Worm (Caenorhabditis elegans) whole organism, young adult: ENCODE results near the gene nspd-9.

Source experiments
- B0035.1 ChIP-seq: sonication (generic microtip); optimal IDR thresholded peaks from 2 replicates; lab custom pipeline; 2016; ENCODE audit warnings: missing genetic modification characterization, mild to moderate bottlenecking, missing compliant biosample characterization, missing genotype, missing genetic modification reagents
- C06A6.2 ChIP-seq: fragments of 200-800 bp; sonication (Bioruptor generic); conservative IDR thresholded peaks from 2 replicates; pipeline ENCODE4 v1.3.6; 2022; ENCODE audit warnings: missing genetic modification characterization, missing compliant biosample characterization
- C17E4.6 ChIP-seq: fragments of 200-800 bp; sonication (Bioruptor generic); IDR thresholded peaks from 2 replicates; pipeline ENCODE4 v1.3.6; 2022; ENCODE audit warnings: missing genetic modification reagents, missing genetic modification characterization, missing compliant biosample characterization
- F10E7.11 ChIP-seq: sonication (generic microtip); optimal IDR thresholded peaks from 2 replicates; lab custom pipeline; 2017; ENCODE audit warnings: mild to moderate bottlenecking, missing genetic modification characterization, moderate library complexity, missing compliant biosample characterization
- F23B12.7 ChIP-seq: sonication (generic microtip); optimal IDR thresholded peaks from 2 replicates; lab custom pipeline; 2017; ENCODE audit warnings: missing genetic modification characterization, mild to moderate bottlenecking, missing compliant biosample characterization, antibody characterized with exemption, moderate library complexity; ENCODE audit not compliant: insufficient read depth
- K12H6.12 ChIP-seq: fragments of 200-800 bp; sonication (Bioruptor generic); optimal IDR thresholded peaks from 2 replicates; lab custom pipeline; 2018; ENCODE audit warnings: mild to moderate bottlenecking, missing genetic modification characterization, missing compliant biosample characterization
- Y53G8AR.9 ChIP-seq: fragments of 200-800 bp; sonication (Bioruptor generic); conservative IDR thresholded peaks from 2 replicates; pipeline ENCODE4 v1.3.6; 2022; ENCODE audit warnings: missing genetic modification reagents, missing genetic modification characterization, missing compliant biosample characterization
- Y67H2A.10 ChIP-seq: fragments of 200-800 bp; sonication (Bioruptor generic); conservative IDR thresholded peaks from 2 replicates; pipeline ENCODE4 v1.3.6; 2022; ENCODE audit warnings: missing genetic modification reagents, missing genetic modification characterization, missing compliant biosample characterization
- Y95B8A.8 ChIP-seq: fragments of 200-800 bp; sonication (Bioruptor generic); IDR thresholded peaks from 2 replicates; pipeline ENCODE4 v1.3.6; 2022; ENCODE audit warnings: missing genetic modification reagents, missing genetic modification characterization, missing compliant biosample characterization
- akir-1 ChIP-seq: fragments of 200-800 bp; sonication (Bioruptor generic); optimal IDR thresholded peaks from 2 replicates; lab custom pipeline; 2018; ENCODE audit warnings: mild to moderate bottlenecking, missing genetic modification characterization, moderate library complexity, missing compliant biosample characterization
- ama-1 ChIP-seq, 3 experiments: fragments of 150-350 bp in 1 of 3; sonication (generic microtip) in 2 of 3; optimal IDR thresholded peaks; 2 replicates each; lab custom pipeline; 2014 to 2018; ENCODE audit warnings: missing biosample characterization in 2 of 3, missing genetic modification characterization in 2 of 3, missing genetic modification reagents in 2 of 3
- athp-1 ChIP-seq: sonication (generic microtip); optimal IDR thresholded peaks from 2 replicates; lab custom pipeline; 2017; ENCODE audit warnings: mild to moderate bottlenecking, missing genetic modification characterization, missing compliant biosample characterization
- bed-1 ChIP-seq: fragments of 200-800 bp; sonication (Bioruptor generic); IDR thresholded peaks from 2 replicates; pipeline ENCODE4 v1.3.6; 2022; ENCODE audit warnings: missing genetic modification reagents, missing genetic modification characterization, missing compliant biosample characterization
- ccch-3 ChIP-seq: fragments of 200-800 bp; sonication (Bioruptor generic); optimal IDR thresholded peaks from 2 replicates; lab custom pipeline; 2018; ENCODE audit warnings: mild to moderate bottlenecking, missing genetic modification characterization, missing compliant biosample characterization
- cebp-1 ChIP-seq, 2 experiments: fragments of 200-800 bp in 1 of 2; sonication (Bioruptor generic) in 1 of 2; sonication (generic microtip) in 1 of 2; IDR thresholded peaks in 1 of 2; optimal IDR thresholded peaks in 1 of 2; 2 replicates each; pipeline versions ENCODE4 v1.3.6 to Lab custom; 2017 to 2022; ENCODE audit warnings: missing compliant biosample characterization in 2 of 2, missing genetic modification characterization in 2 of 2, mild to moderate bottlenecking in 1 of 2, missing genetic modification reagents in 1 of 2, moderate library complexity in 1 of 2
- cebp-2 ChIP-seq: fragments of 200-800 bp; sonication (Bioruptor generic); IDR thresholded peaks from 2 replicates; pipeline ENCODE4 v1.3.6; 2022; ENCODE audit warnings: missing genetic modification characterization, missing compliant biosample characterization
- ceh-100 ChIP-seq: fragments of 200-800 bp; sonication (Bioruptor generic); IDR thresholded peaks from 2 replicates; pipeline ENCODE4 v1.3.6; 2022; ENCODE audit warnings: missing genetic modification reagents, missing genetic modification characterization, missing compliant biosample characterization
- chd-7 ChIP-seq: sonication (generic microtip); optimal IDR thresholded peaks from 2 replicates; lab custom pipeline; 2016; ENCODE audit warnings: mild to moderate bottlenecking, missing genetic modification characterization, moderate library complexity, missing compliant biosample characterization
- dox-1 ChIP-seq: fragments of 200-800 bp; sonication (Bioruptor generic); IDR thresholded peaks from 2 replicates; pipeline ENCODE4 v1.3.6; 2022; ENCODE audit warnings: missing genetic modification reagents, missing genetic modification characterization, missing compliant biosample characterization
- ets-4 ChIP-seq: fragments of 200-800 bp; sonication (Bioruptor generic); optimal IDR thresholded peaks from 2 replicates; lab custom pipeline; 2018; ENCODE audit warnings: mild to moderate bottlenecking, missing genetic modification characterization, missing compliant biosample characterization
- hmg-20 ChIP-seq: fragments of 200-800 bp; sonication (Bioruptor generic); IDR thresholded peaks from 2 replicates; pipeline ENCODE4 v1.3.6; 2022; ENCODE audit warnings: missing genetic modification reagents, missing genetic modification characterization, missing compliant biosample characterization
- hsf-1 ChIP-seq: fragments of 200-800 bp; sonication (Bioruptor generic); IDR thresholded peaks from 2 replicates; pipeline ENCODE4 v1.3.6; 2022; ENCODE audit warnings: missing genetic modification reagents, missing genetic modification characterization, missing compliant biosample characterization
- let-607 ChIP-seq, 2 experiments: fragments of 200-800 bp in 1 of 2; sonication (Bioruptor generic) in 1 of 2; sonication (generic microtip) in 1 of 2; optimal IDR thresholded peaks; 2 replicates each; lab custom pipeline; 2016 to 2018; ENCODE audit warnings: mild to moderate bottlenecking in 2 of 2, missing compliant biosample characterization in 2 of 2, missing genetic modification characterization in 2 of 2, moderate library complexity in 2 of 2, missing genotype in 1 of 2
- lin-26 ChIP-seq: fragments of 200-800 bp; sonication (Bioruptor generic); IDR thresholded peaks from 2 replicates; pipeline ENCODE4 v1.3.6; 2022; ENCODE audit warnings: missing genetic modification reagents, missing genetic modification characterization, missing compliant biosample characterization
- lin-35 ChIP-seq, 3 experiments: fragments of 150-350 bp in 2 of 3; sonication (generic microtip) in 1 of 3; optimal IDR thresholded peaks; 2 replicates each; lab custom pipeline; 2014 to 2018; ENCODE audit warnings: missing biosample characterization in 3 of 3, missing genetic modification characterization in 3 of 3, missing genetic modification reagents in 3 of 3
- lin-40 ChIP-seq: sonication (generic microtip); optimal IDR thresholded peaks from 2 replicates; lab custom pipeline; 2016; ENCODE audit warnings: missing genetic modification characterization, mild to moderate bottlenecking, missing compliant biosample characterization, missing genotype, missing genetic modification reagents
- madf-3 ChIP-seq: fragments of 200-800 bp; sonication (Bioruptor generic); IDR thresholded peaks from 2 replicates; pipeline ENCODE4 v1.3.6; 2022; ENCODE audit warnings: missing genetic modification reagents, missing genetic modification characterization, missing compliant biosample characterization
- mcd-1 ChIP-seq: fragments of 200-800 bp; sonication (Bioruptor generic); IDR thresholded peaks from 2 replicates; pipeline ENCODE4 v1.3.6; 2022; ENCODE audit warnings: missing genetic modification reagents, missing genetic modification characterization, missing compliant biosample characterization
- mel-28 ChIP-seq: sonication (generic microtip); optimal IDR thresholded peaks from 2 replicates; lab custom pipeline; 2016; ENCODE audit warnings: borderline replicate concordance, mild to moderate bottlenecking, missing genetic modification characterization, missing compliant biosample characterization
- nfyb-1 ChIP-seq: fragments of 200-800 bp; sonication (Bioruptor generic); IDR thresholded peaks from 2 replicates; pipeline ENCODE4 v1.3.6; 2022; ENCODE audit warnings: missing genetic modification reagents, missing genetic modification characterization, missing compliant biosample characterization
- nhr-120 ChIP-seq: fragments of 200-800 bp; sonication (Bioruptor generic); IDR thresholded peaks from 2 replicates; pipeline ENCODE4 v1.3.6; 2022; ENCODE audit warnings: missing genetic modification characterization, missing compliant biosample characterization
- nhr-80 ChIP-seq: sonication (generic microtip); optimal IDR thresholded peaks from 2 replicates; lab custom pipeline; 2016; ENCODE audit warnings: missing genetic modification characterization, missing compliant biosample characterization
- pbrm-1 ChIP-seq: fragments of 200-800 bp; sonication (Bioruptor generic); IDR thresholded peaks from 2 replicates; pipeline ENCODE4 v1.3.6; 2022; ENCODE audit warnings: missing genetic modification reagents, missing genetic modification characterization, missing compliant biosample characterization
- pha-4 ChIP-seq: fragments of 150-350 bp; sonication (generic microtip); optimal IDR thresholded peaks from 2 replicates; lab custom pipeline; 2014; ENCODE audit warnings: missing biosample characterization, missing genetic modification reagents, missing genetic modification characterization
- rec-8 ChIP-seq, 2 experiments: sonication (generic microtip); optimal IDR thresholded peaks; 2 replicates each; lab custom pipeline; 2016; ENCODE audit warnings: mild to moderate bottlenecking in 2 of 2, missing genetic modification characterization in 2 of 2, missing genetic modification reagents in 2 of 2, missing genotype in 2 of 2, missing biosample characterization in 1 of 2, missing compliant biosample characterization in 1 of 2, moderate library complexity in 1 of 2
- snpc-1.1 ChIP-seq: sonication (generic microtip); optimal IDR thresholded peaks from 2 replicates; lab custom pipeline; 2017; ENCODE audit warnings: missing genetic modification characterization, mild to moderate bottlenecking, missing compliant biosample characterization, antibody characterized with exemption, moderate library complexity, missing genotype, missing genetic modification reagents; ENCODE audit not compliant: insufficient read depth
- snpc-4 ChIP-seq, 5 experiments: fragments of 150-350 bp in 1 of 5; sonication (generic microtip) in 4 of 5; optimal IDR thresholded peaks; 2 replicates each; lab custom pipeline; 2014 to 2018; ENCODE audit warnings: missing genetic modification characterization in 5 of 5, missing biosample characterization in 3 of 5, antibody characterized with exemption in 2 of 5, mild to moderate bottlenecking in 2 of 5, missing compliant biosample characterization in 2 of 5, missing genotype in 2 of 5, moderate library complexity in 2 of 5, missing genetic modification reagents in 1 of 5
- tbp1 ChIP-seq: fragments of 200-800 bp; sonication (Bioruptor generic); optimal IDR thresholded peaks from 2 replicates; lab custom pipeline; 2018; ENCODE audit warnings: mild to moderate bottlenecking, missing genetic modification characterization, missing compliant biosample characterization
- tlf-1 ChIP-seq: fragments of 200-800 bp; sonication (Bioruptor generic); optimal IDR thresholded peaks from 2 replicates; lab custom pipeline; 2018; ENCODE audit warnings: mild to moderate bottlenecking, missing genetic modification characterization, missing compliant biosample characterization
- ztf-18 ChIP-seq: sonication (generic microtip); optimal IDR thresholded peaks from 2 replicates; lab custom pipeline; 2016; ENCODE audit warnings: missing genotype, mild to moderate bottlenecking, missing genetic modification characterization, missing compliant biosample characterization
- ztf-22 ChIP-seq: fragments of 200-800 bp; sonication (Bioruptor generic); optimal IDR thresholded peaks from 2 replicates; lab custom pipeline; 2018; ENCODE audit warnings: mild to moderate bottlenecking, missing genetic modification characterization, moderate library complexity, missing compliant biosample characterization
- ztf-26 ChIP-seq: sonication (generic microtip); optimal IDR thresholded peaks from 2 replicates; lab custom pipeline; 2017; ENCODE audit warnings: missing genetic modification characterization, missing compliant biosample characterization
- ztf-3 ChIP-seq: fragments of 200-800 bp; sonication (Bioruptor generic); optimal IDR thresholded peaks from 2 replicates; lab custom pipeline; 2018; ENCODE audit warnings: mild to moderate bottlenecking, missing genetic modification characterization, missing compliant biosample characterization

Gene nspd-9

DNA sequence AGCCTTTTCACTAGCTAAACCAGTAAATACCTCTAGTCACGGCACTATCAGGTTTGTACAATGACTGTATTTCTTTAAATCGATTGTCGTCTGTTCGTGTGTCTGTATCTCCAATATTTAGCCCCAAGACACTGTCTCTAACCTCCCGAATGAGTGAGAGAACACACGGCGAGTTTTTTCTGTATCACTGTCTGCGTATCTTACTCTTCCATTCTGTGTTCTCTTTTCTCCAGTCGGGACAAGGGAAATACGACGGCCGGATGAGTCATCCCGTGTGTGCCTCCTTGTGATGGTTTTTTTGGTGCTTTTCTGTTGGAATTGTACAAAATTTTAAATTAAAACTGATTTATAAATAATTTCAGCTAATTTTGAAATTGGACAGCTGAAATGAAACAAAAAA, 34.1 kb downstream of the nspd-9 start (continued):
- 0 out of 2 replicates have a peak, but pooled peaks have one; percentile 8 for TF ChIP-seq lin-26 (GFP tag; lab: Robert Waterston, UW)
- TF ChIP-seq ama-1 (optimal IDR thresholded peaks at IDR 0.05; lab: Kevin White, UChicago) = no peak
- TF ChIP-seq ama-1 (GFP tag; optimal IDR thresholded peaks at IDR 0.05; lab: Kevin White, UChicago) = no peak
- TF ChIP-seq rec-8 (tag; optimal IDR thresholded peaks at IDR 0.05; lab: Kevin White, UChicago) = no peak
- peak; percentile 59 for TF ChIP-seq mcd-1 (GFP tag; lab: Robert Waterston, UW)
- peak; percentile 22 for TF ChIP-seq ets-4 (GFP tag; lab: Kevin White, UChicago)
- no peak for TF ChIP-seq Y67H2A.10 (GFP tag; lab: Robert Waterston, UW)
- peak in 1 of 3 experiments; percentile 42 for TF ChIP-seq lin-35 (GFP tag; optimal IDR thresholded peaks at IDR 0.05; lab: Kevin White, UChicago)
- TF ChIP-seq nhr-80 = peak; percentile 69
- no peak for TF ChIP-seq nhr-120 (GFP tag; lab: Robert Waterston, UW)
- peak; percentile 73 for TF ChIP-seq athp-1
- no peak for TF ChIP-seq ztf-3
- no peak for TF ChIP-seq F10E7.11 (tag; lab: Kevin White, UChicago)
- peak; percentile 30 for TF ChIP-seq snpc-1.1 (tag; lab: Kevin White, UChicago)
- TF ChIP-seq ccch-3 (GFP tag; lab: Kevin White, UChicago) = no peak
- no peak for TF ChIP-seq ceh-100 (GFP tag; lab: Robert Waterston, UW)
- no peak for TF ChIP-seq madf-3 (GFP tag; lab: Robert Waterston, UW)
- no peak for TF ChIP-seq pha-4 (tag; lab: Kevin White, UChicago)
- TF ChIP-seq akir-1 (GFP tag; lab: Kevin White, UChicago) = no peak
- TF ChIP-seq bed-1 (GFP tag; lab: Robert Waterston, UW) = no peak
- peak; percentile 19 for TF ChIP-seq tlf-1 (GFP tag; lab: Kevin White, UChicago)
- TF ChIP-seq C06A6.2 (GFP tag; lab: Robert Waterston, UW) = no peak
- TF ChIP-seq let-607 (tag; optimal IDR thresholded peaks at IDR 0.05; lab: Kevin White, UChicago) = peak in 1 of 2 experiments; percentile 17
- TF ChIP-seq F23B12.7 (tag; lab: Kevin White, UChicago) = peak; percentile 15
- no peak for TF ChIP-seq hmg-20 (GFP tag; lab: Robert Waterston, UW)
- TF ChIP-seq mel-28 (tag; lab: Kevin White, UChicago) = no peak
- TF ChIP-seq C17E4.6 (GFP tag; lab: Robert Waterston, UW) = no peak
- peak; percentile 48 for TF ChIP-seq tbp1 (GFP tag; lab: Kevin White, UChicago)
- TF ChIP-seq Y53G8AR.9 = 0 out of 2 replicates have a peak, but pooled peaks have one; percentile 51
- no peak for TF ChIP-seq snpc-4 (GFP tag; optimal IDR thresholded peaks at IDR 0.05; lab: Kevin White, UChicago)
- TF ChIP-seq snpc-4 (tag; optimal IDR thresholded peaks at IDR 0.05; lab: Kevin White, UChicago) = peak; percentile 13 to 62 (median 54)
- TF ChIP-seq ztf-18 (tag; lab: Kevin White, UChicago) = peak; percentile 56
- peak; percentile 54; the same call in 1 of the 2 replicates for TF ChIP-seq cebp-1 (GFP tag; IDR thresholded peaks at IDR 0.05; lab: Robert Waterston, UW)
- peak; percentile 89 for TF ChIP-seq cebp-1 (tag; optimal IDR thresholded peaks at IDR 0.05; lab: Kevin White, UChicago)
- TF ChIP-seq cebp-2 (GFP tag; lab: Robert Waterston, UW) = no peak
- TF ChIP-seq K12H6.12 = peak; percentile 59
- peak; percentile 15 for TF ChIP-seq ztf-26 (tag; lab: Kevin White, UChicago)
- peak; percentile 46; the same call in 1 of the 2 replicates for TF ChIP-seq hsf-1 (GFP tag; lab: Robert Waterston, UW)
- no peak for TF ChIP-seq Y95B8A.8
- peak; percentile 75 for TF ChIP-seq dox-1
- no peak for TF ChIP-seq chd-7
- TF ChIP-seq ztf-22 (GFP tag; lab: Kevin White, UChicago) = no peak
- no peak for TF ChIP-seq B0035.1 (tag; lab: Kevin White, UChicago)
- peak; percentile 65 for TF ChIP-seq nfyb-1 (GFP tag; lab: Robert Waterston, UW)
- TF ChIP-seq lin-40 (tag; lab: Kevin White, UChicago) = peak; percentile 23
- TF ChIP-seq pbrm-1 (GFP tag; lab: Robert Waterston, UW) = peak; percentile 62; the same call in 1 of the 2 replicates
- TF ChIP-seq, all 124 proteins: peak for 33
